Worm (Caenorhabditis elegans) whole organism, L2 larva: ENCODE results near the gene M04B2.4.
A peak's percentile ranks its signal among the peaks of the same experiment; 100 is the strongest.

Experiments
- C34F6.9 ChIP-seq: fragments of 150-350 bp; optimal IDR thresholded peaks from 2 replicates; lab custom pipeline; 2014; ENCODE audit warnings: missing biosample characterization, missing genetic modification characterization
- F13H6.1 ChIP-seq: sonication (generic microtip); optimal IDR thresholded peaks from 2 replicates; lab custom pipeline; 2016; ENCODE audit warnings: missing genetic modification characterization, missing compliant biosample characterization
- R02D3.7 ChIP-seq: fragments of 150-350 bp; optimal IDR thresholded peaks from 2 replicates; lab custom pipeline; 2014; ENCODE audit warnings: missing biosample characterization, missing genetic modification characterization
- ZK546.5 ChIP-seq: sonication (generic microtip); optimal IDR thresholded peaks from 2 replicates; lab custom pipeline; 2017; ENCODE audit warnings: missing biosample characterization, missing genetic modification characterization
- aly-2 ChIP-seq: fragments of 150-350 bp; optimal IDR thresholded peaks from 2 replicates; lab custom pipeline; 2014; ENCODE audit warnings: missing biosample characterization, missing genetic modification characterization
- ama-1 ChIP-seq: fragments of 150-350 bp; optimal IDR thresholded peaks from 2 replicates; lab custom pipeline; 2018; ENCODE audit warnings: inconsistent platforms
- blmp-1 ChIP-seq: sonication (generic microtip); optimal IDR thresholded peaks from 2 replicates; lab custom pipeline; 2017; ENCODE audit warnings: missing genetic modification characterization, mild to moderate bottlenecking, missing compliant biosample characterization, antibody characterized with exemption, moderate library complexity; ENCODE audit not compliant: insufficient read depth
- ceh-16 ChIP-seq: fragments of 150-350 bp; optimal IDR thresholded peaks from 2 replicates; lab custom pipeline; 2014; ENCODE audit warnings: missing biosample characterization, missing genetic modification characterization
- crh-2 ChIP-seq: sonication (generic microtip); optimal IDR thresholded peaks from 2 replicates; lab custom pipeline; 2017; ENCODE audit warnings: missing biosample characterization, missing genetic modification characterization
- dmd-4 ChIP-seq: sonication (generic microtip); optimal IDR thresholded peaks from 2 replicates; lab custom pipeline; 2017; ENCODE audit warnings: missing biosample characterization, missing genetic modification characterization
- egl-27 ChIP-seq: sonication (generic microtip); optimal IDR thresholded peaks from 3 replicates; lab custom pipeline; 2017; ENCODE audit warnings: missing biosample characterization, missing genetic modification reagents, missing genetic modification characterization
- elt-3 ChIP-seq: sonication (generic microtip); optimal IDR thresholded peaks from 2 replicates; lab custom pipeline; 2017; ENCODE audit warnings: missing biosample characterization, missing genetic modification characterization
- fos-1 ChIP-seq: fragments of 150-350 bp; optimal IDR thresholded peaks from 2 replicates; lab custom pipeline; 2014; ENCODE audit warnings: missing biosample characterization, missing genetic modification characterization
- gmeb-1 ChIP-seq: fragments of 150-350 bp; optimal IDR thresholded peaks from 2 replicates; lab custom pipeline; 2014; ENCODE audit warnings: missing biosample characterization, missing genetic modification characterization
- lin-11 ChIP-seq: fragments of 150-350 bp; sonication (generic microtip); optimal IDR thresholded peaks from 2 replicates; lab custom pipeline; 2014; ENCODE audit warnings: missing biosample characterization, missing genetic modification characterization, inconsistent platforms, mixed read lengths
- lin-13 ChIP-seq: fragments of 150-350 bp; optimal IDR thresholded peaks from 2 replicates; lab custom pipeline; 2014; ENCODE audit warnings: missing biosample characterization, missing genetic modification reagents, missing genetic modification characterization
- lin-39 ChIP-seq: fragments of 150-350 bp; optimal IDR thresholded peaks from 2 replicates; lab custom pipeline; 2014; ENCODE audit warnings: missing biosample characterization, missing genetic modification reagents, missing genetic modification characterization
- lsy-2 ChIP-seq, 2 experiments: fragments of 150-350 bp in 1 of 2; sonication (generic microtip) in 1 of 2; optimal IDR thresholded peaks; 2 replicates each; lab custom pipeline; 2014 to 2017; ENCODE audit warnings: missing biosample characterization in 2 of 2, missing genetic modification characterization in 2 of 2
- mab-5 ChIP-seq: fragments of 150-350 bp; optimal IDR thresholded peaks from 2 replicates; lab custom pipeline; 2014; ENCODE audit warnings: missing biosample characterization, missing genetic modification characterization
- mbf-1 ChIP-seq: sonication (generic microtip); optimal IDR thresholded peaks from 2 replicates; lab custom pipeline; 2017; ENCODE audit warnings: missing biosample characterization, missing genetic modification characterization
- mdl-1 ChIP-seq, 2 experiments: fragments of 150-350 bp in 1 of 2; sonication (generic microtip) in 1 of 2; optimal IDR thresholded peaks; 2 replicates each; lab custom pipeline; 2017; ENCODE audit warnings: missing biosample characterization in 2 of 2, missing genetic modification characterization in 2 of 2
- nhr-10 ChIP-seq: sonication (generic microtip); optimal IDR thresholded peaks from 2 replicates; lab custom pipeline; 2017; ENCODE audit warnings: missing biosample characterization, missing genetic modification characterization
- nhr-12 ChIP-seq: fragments of 150-350 bp; optimal IDR thresholded peaks from 2 replicates; lab custom pipeline; 2014; ENCODE audit warnings: missing biosample characterization, missing genetic modification characterization
- nhr-129 ChIP-seq: fragments of 150-350 bp; optimal IDR thresholded peaks from 2 replicates; lab custom pipeline; 2014; ENCODE audit warnings: missing biosample characterization, missing genetic modification characterization
- nhr-21 ChIP-seq: fragments of 150-350 bp; optimal IDR thresholded peaks from 2 replicates; lab custom pipeline; 2014; ENCODE audit warnings: missing biosample characterization, missing genetic modification characterization
- nhr-23 ChIP-seq: fragments of 150-350 bp; optimal IDR thresholded peaks from 2 replicates; lab custom pipeline; 2014; ENCODE audit warnings: missing biosample characterization, missing genetic modification reagents, missing genetic modification characterization
- nhr-237 ChIP-seq: fragments of 150-350 bp; optimal IDR thresholded peaks from 2 replicates; lab custom pipeline; 2014; ENCODE audit warnings: missing biosample characterization, missing genetic modification characterization
- nhr-6 ChIP-seq: fragments of 150-350 bp; optimal IDR thresholded peaks from 2 replicates; lab custom pipeline; 2014; ENCODE audit warnings: missing biosample characterization, missing genetic modification characterization
- peb-1 ChIP-seq: fragments of 150-350 bp; optimal IDR thresholded peaks from 2 replicates; lab custom pipeline; 2014; ENCODE audit warnings: missing biosample characterization, missing genetic modification characterization
- sem-4 ChIP-seq: fragments of 150-350 bp; optimal IDR thresholded peaks from 2 replicates; lab custom pipeline; 2014; ENCODE audit warnings: missing biosample characterization, missing genetic modification reagents, missing genetic modification characterization
- skn-1 ChIP-seq: sonication (generic microtip); optimal IDR thresholded peaks from 2 replicates; lab custom pipeline; 2017; ENCODE audit warnings: missing biosample characterization, missing genetic modification characterization
- sma-3 ChIP-seq: sonication (generic microtip); optimal IDR thresholded peaks from 2 replicates; lab custom pipeline; 2016; ENCODE audit warnings: missing genetic modification reagents, missing genetic modification characterization, missing compliant biosample characterization
- sma-9 ChIP-seq, 2 experiments: fragments of 150-350 bp in 1 of 2; sonication (generic microtip) in 1 of 2; optimal IDR thresholded peaks; 2 replicates each; lab custom pipeline; 2014 to 2016; ENCODE audit warnings: missing genetic modification characterization in 2 of 2, mild to moderate bottlenecking in 1 of 2, missing biosample characterization in 1 of 2, missing compliant biosample characterization in 1 of 2, missing genetic modification reagents in 1 of 2, moderate library complexity in 1 of 2
- snpc-4 ChIP-seq: fragments of 150-350 bp; optimal IDR thresholded peaks from 2 replicates; lab custom pipeline; 2014; ENCODE audit warnings: missing biosample characterization, missing genetic modification characterization
- unc-39 ChIP-seq: fragments of 150-350 bp; optimal IDR thresholded peaks from 2 replicates; lab custom pipeline; 2014; ENCODE audit warnings: missing biosample characterization, missing genetic modification characterization
- unc-55 ChIP-seq: fragments of 150-350 bp; sonication (generic microtip); optimal IDR thresholded peaks from 3 replicates; lab custom pipeline; 2014; ENCODE audit warnings: missing biosample characterization, missing genetic modification reagents, missing genetic modification characterization
- unc-62 ChIP-seq: fragments of 150-350 bp; optimal IDR thresholded peaks from 2 replicates; lab custom pipeline; 2014; ENCODE audit warnings: missing biosample characterization, missing genetic modification reagents, missing genetic modification characterization
- zag-1 ChIP-seq: fragments of 150-350 bp; optimal IDR thresholded peaks from 2 replicates; lab custom pipeline; 2014; ENCODE audit warnings: missing biosample characterization, missing genetic modification characterization
- ztf-1 ChIP-seq: fragments of 200-800 bp; sonication (Bioruptor generic); conservative IDR thresholded peaks from 2 replicates; pipeline ENCODE4 v1.3.6; 2022; ENCODE audit warnings: missing genetic modification characterization, missing compliant biosample characterization
- ztf-11 ChIP-seq: sonication (generic microtip); optimal IDR thresholded peaks from 2 replicates; lab custom pipeline; 2017; ENCODE audit warnings: missing biosample characterization, missing genetic modification characterization
- ztf-4 ChIP-seq: fragments of 150-350 bp; optimal IDR thresholded peaks from 2 replicates; lab custom pipeline; 2014; ENCODE audit warnings: missing biosample characterization, missing genetic modification characterization

M04B2.4 gene

ce11 chrIV:11480027-11480896 lies 40.6 kb downstream of the M04B2.4 start, which contains the start of the genes mbf-1 and nse-4 (continued):
- peak; percentile 71 for TF ChIP-seq unc-55 (GFP tag; lab: Kevin White, UChicago)
- TF ChIP-seq fos-1, result peak; percentile 56
- peak; percentile 56 for TF ChIP-seq sma-3 (GFP tag; lab: Kevin White, UChicago)
- peak; percentile 23 for TF ChIP-seq F13H6.1 (tag; lab: Kevin White, UChicago)
- no peak for TF ChIP-seq mdl-1 (tag; optimal IDR thresholded peaks at IDR 0.05; lab: Kevin White, UChicago)
- TF ChIP-seq nhr-21, result peak; percentile 7
- TF ChIP-seq snpc-4 (tag; lab: Kevin White, UChicago), result no peak
- TF ChIP-seq nhr-6, result no peak
- TF ChIP-seq elt-3 (tag; lab: Kevin White, UChicago), result no peak
- no peak for TF ChIP-seq nhr-10 (tag; lab: Kevin White, UChicago)

ce11 chrIV:11479095-11479494 lies 41.7 kb downstream of the M04B2.4 start, which contains the start of gene catp-8:
TSS of gene catp-8 (minus strand) at chrIV:11479251.
- no peak for TF ChIP-seq ztf-11 (tag; lab: Kevin White, UChicago)
- TF ChIP-seq dmd-4 (tag; lab: Kevin White, UChicago), result no peak
- TF ChIP-seq ztf-4 (tag; lab: Kevin White, UChicago), result peak; percentile 8
- no peak for TF ChIP-seq ceh-16 (tag; lab: Kevin White, UChicago)
- TF ChIP-seq ama-1 (lab: Kevin White, UChicago), result peak; percentile 57

ce11 chrIV:11475080-11475479 lies 45.8 kb downstream of the M04B2.4 start:
- TF ChIP-seq R02D3.7 (tag; lab: Kevin White, UChicago) (no peak), nhr-237 (tag; lab: Kevin White, UChicago) (no peak), nhr-129 (no peak), unc-39 (tag; lab: Kevin White, UChicago) (no peak), nhr-12 (no peak), ztf-4 (tag; lab: Kevin White, UChicago) (no peak), peb-1 (tag; lab: Kevin White, UChicago) (no peak), zag-1 (tag; lab: Kevin White, UChicago) (no peak), sem-4 (tag; lab: Kevin White, UChicago) (no peak), nhr-6 (no peak), blmp-1 (tag; lab: Kevin White, UChicago) (no peak), unc-62 (GFP tag; lab: Kevin White, UChicago) (no peak), nhr-21 (no peak), snpc-4 (tag; lab: Kevin White, UChicago) (no peak), ztf-1 (GFP tag; lab: Robert Waterston, UW) (no peak), lin-39 (tag; lab: Kevin White, UChicago) (no peak), nhr-23 (tag; lab: Kevin White, UChicago) (no peak), F13H6.1 (tag; lab: Kevin White, UChicago) (no peak), crh-2 (tag; lab: Kevin White, UChicago) (no peak)

ce11 chrIV:11474067-11474466 lies 46.8 kb downstream of the M04B2.4 start:
- TF ChIP-seq snpc-4 (tag; lab: Kevin White, UChicago) (peak; percentile 40), aly-2 (no peak), zag-1 (tag; lab: Kevin White, UChicago) (peak; percentile 46), lin-13 (GFP tag; lab: Kevin White, UChicago) (peak; percentile 71), unc-62 (GFP tag; lab: Kevin White, UChicago) (no peak), dmd-4 (tag; lab: Kevin White, UChicago) (no peak), sma-3 (GFP tag; lab: Kevin White, UChicago) (peak; percentile 74), blmp-1 (tag; lab: Kevin White, UChicago) (no peak), sem-4 (tag; lab: Kevin White, UChicago) (no peak), mdl-1 (tag; optimal IDR thresholded peaks at IDR 0.05; lab: Kevin White, UChicago) (no peak), skn-1 (tag; lab: Kevin White, UChicago) (no peak), egl-27 (tag; lab: Kevin White, UChicago) (peak; percentile 54), peb-1 (tag; lab: Kevin White, UChicago) (no peak), nhr-21 (peak; percentile 50), mab-5 (tag; lab: Kevin White, UChicago) (no peak), lsy-2 (tag; optimal IDR thresholded peaks at IDR 0.05; lab: Kevin White, UChicago) (peak; percentile 32 to 56), nhr-23 (tag; lab: Kevin White, UChicago) (peak; percentile 12), mbf-1 (tag; lab: Kevin White, UChicago) (no peak), unc-55 (GFP tag; lab: Kevin White, UChicago) (peak; percentile 38), nhr-129 (peak; percentile 79), nhr-6 (no peak), sma-9 (GFP tag; optimal IDR thresholded peaks at IDR 0.05; lab: Kevin White, UChicago) (peak; percentile 86), sma-9 (tag; optimal IDR thresholded peaks at IDR 0.05; lab: Kevin White, UChicago) (no peak), R02D3.7 (tag; lab: Kevin White, UChicago) (no peak), ztf-4 (tag; lab: Kevin White, UChicago) (peak; percentile 68), ceh-16 (tag; lab: Kevin White, UChicago) (peak; percentile 25), ztf-1 (GFP tag; lab: Robert Waterston, UW) (no peak), ZK546.5 (tag; lab: Kevin White, UChicago) (no peak), ztf-11 (tag; lab: Kevin White, UChicago) (no peak), F13H6.1 (tag; lab: Kevin White, UChicago) (peak; percentile 60), lin-11 (tag; lab: Kevin White, UChicago) (peak; percentile 38), unc-39 (tag; lab: Kevin White, UChicago) (no peak), C34F6.9 (peak; percentile 70), gmeb-1 (tag; lab: Kevin White, UChicago) (peak; percentile 54)
